Worm (Caenorhabditis elegans) whole organism, L3 larva: ENCODE data around the gene npr-25.

Source experiments
- ceh-82 ChIP-seq: fragments of 150-350 bp; optimal IDR thresholded peaks from 2 replicates; lab custom pipeline; 2014; ENCODE audit warnings: missing biosample characterization, missing genetic modification characterization
- fos-1 ChIP-seq: fragments of 150-350 bp; optimal IDR thresholded peaks from 2 replicates; lab custom pipeline; 2014; ENCODE audit warnings: missing biosample characterization, missing genetic modification characterization
- unc-62 ChIP-seq: fragments of 150-350 bp; sonication (generic microtip); optimal IDR thresholded peaks from 4 replicates; lab custom pipeline; 2014; ENCODE audit warnings: missing biosample characterization, missing genetic modification reagents, missing genetic modification characterization

DNA sequence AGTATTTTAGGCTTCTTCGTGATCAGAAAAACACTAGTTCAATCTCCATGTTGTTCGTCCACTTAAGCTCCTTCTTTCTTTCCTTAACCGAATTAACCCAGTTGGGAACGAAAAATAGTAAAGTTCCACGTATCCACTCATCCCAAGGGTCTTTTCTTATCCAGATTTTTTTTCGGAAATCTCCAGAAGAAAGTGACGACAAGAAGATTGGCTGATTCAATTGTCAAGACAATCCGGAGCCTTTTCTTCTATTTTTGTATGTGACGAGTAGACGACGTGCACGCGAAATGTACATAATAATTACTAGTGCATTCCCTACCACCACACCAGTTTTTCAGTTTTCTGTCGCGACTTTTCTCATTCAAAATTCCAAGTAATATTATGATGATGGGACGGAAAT, 1.5 kb downstream of the npr-25 start:
- TF ChIP-seq unc-62 (GFP tag; lab: Kevin White, UChicago) = no peak
- no peak for TF ChIP-seq ceh-82 (tag; lab: Kevin White, UChicago)
- no peak for TF ChIP-seq fos-1 (tag; lab: Kevin White, UChicago)
